Fruit fly (Drosophila melanogaster) whole organism, embryonic: Measurements from ENCODE around the gene Jon99Fii.
A peak's percentile ranks its signal among the peaks of the same experiment; 100 is the strongest.

ENCODE experiments used
- B-H2 ChIP-seq: fragments of 200-800 bp; sonication (Bioruptor generic); optimal IDR thresholded peaks from 2 replicates; lab custom pipeline; 2018; ENCODE audit warnings: missing biosample characterization, mild to moderate bottlenecking, missing genetic modification characterization
- Bdp1 ChIP-seq: fragments of 200-800 bp; sonication (Bioruptor generic); optimal IDR thresholded peaks from 3 replicates; lab custom pipeline; 2016; ENCODE audit warnings: missing biosample characterization, missing genetic modification characterization
- BtbVII ChIP-seq: fragments of 200-800 bp; sonication (Bioruptor generic); optimal IDR thresholded peaks from 3 replicates; lab custom pipeline; 2017; ENCODE audit warnings: missing biosample characterization, mild to moderate bottlenecking, missing genetic modification characterization
- Bteb2 ChIP-seq: fragments of 200-800 bp; sonication (Bioruptor generic); optimal IDR thresholded peaks from 2 replicates; lab custom pipeline; 2016; ENCODE audit warnings: missing biosample characterization, missing genetic modification characterization
- C15 ChIP-seq: fragments of 200-800 bp; sonication (Bioruptor generic); IDR thresholded peaks from 3 replicates; pipeline ENCODE4 v1.3.6; 2022; ENCODE audit warnings: missing biosample characterization, missing genetic modification characterization
- CG10274 ChIP-seq: fragments of 200-800 bp; sonication (Bioruptor generic); optimal IDR thresholded peaks from 3 replicates; lab custom pipeline; 2017; ENCODE audit warnings: missing biosample characterization, mild to moderate bottlenecking, missing genetic modification characterization
- CG11398 ChIP-seq: fragments of 200-800 bp; sonication (Bioruptor generic); optimal IDR thresholded peaks from 2 replicates; lab custom pipeline; 2016; ENCODE audit warnings: missing biosample characterization, missing genetic modification characterization
- CG12104 ChIP-seq: fragments of 200-800 bp; sonication (Bioruptor generic); optimal IDR thresholded peaks from 3 replicates; lab custom pipeline; 2016; ENCODE audit warnings: missing biosample characterization, missing genetic modification characterization
- CG12155 ChIP-seq: fragments of 200-800 bp; sonication (Bioruptor generic); optimal IDR thresholded peaks from 3 replicates; lab custom pipeline; 2016; ENCODE audit warnings: missing biosample characterization, missing genetic modification characterization
- CG16815 ChIP-seq: fragments of 200-800 bp; sonication (Bioruptor generic); optimal IDR thresholded peaks from 3 replicates; lab custom pipeline; 2017; ENCODE audit warnings: missing biosample characterization, mild to moderate bottlenecking, missing genetic modification characterization
- CG17912 ChIP-seq: fragments of 200-800 bp; sonication (Bioruptor generic); optimal IDR thresholded peaks from 2 replicates; lab custom pipeline; 2018; ENCODE audit warnings: missing biosample characterization, mild to moderate bottlenecking, missing genetic modification characterization
- CG3726 ChIP-seq: fragments of 200-800 bp; sonication (Bioruptor generic); IDR thresholded peaks from 3 replicates; pipeline ENCODE4, ENCODE4 v1.3.6; 2022; ENCODE audit warnings: missing biosample characterization, missing genetic modification characterization
- CG4328 ChIP-seq: fragments of 200-800 bp; sonication (Bioruptor generic); optimal IDR thresholded peaks from 3 replicates; lab custom pipeline; 2017; ENCODE audit warnings: missing biosample characterization, missing genetic modification reagents, missing genetic modification characterization
- CG4820 ChIP-seq: fragments of 200-800 bp; sonication (Bioruptor generic); optimal IDR thresholded peaks from 3 replicates; lab custom pipeline; 2016; ENCODE audit warnings: missing biosample characterization, missing genetic modification characterization
- CG4854 ChIP-seq: fragments of 200-800 bp; sonication (Bioruptor generic); optimal IDR thresholded peaks from 2 replicates; lab custom pipeline; 2016; ENCODE audit warnings: missing biosample characterization, missing genetic modification characterization, inconsistent platforms
- CG5180 ChIP-seq: fragments of 200-800 bp; sonication (Bioruptor generic); optimal IDR thresholded peaks from 3 replicates; lab custom pipeline; 2017; ENCODE audit warnings: missing biosample characterization, missing genetic modification characterization, mild to moderate bottlenecking, moderate library complexity, missing genetic modification reagents
- CG6765 ChIP-seq: fragments of 200-800 bp; sonication (Bioruptor generic); optimal IDR thresholded peaks from 3 replicates; lab custom pipeline; 2017; ENCODE audit warnings: missing biosample characterization, mild to moderate bottlenecking, missing genetic modification characterization
- CG7987 ChIP-seq: fragments of 200-800 bp; sonication (Bioruptor generic); optimal IDR thresholded peaks from 2 replicates; lab custom pipeline; 2018; ENCODE audit warnings: missing biosample characterization, mild to moderate bottlenecking, missing genetic modification characterization, moderate library complexity
- CG9932 ChIP-seq: fragments of 200-800 bp; sonication (Bioruptor generic); IDR thresholded peaks from 2 replicates; pipeline ENCODE4 v1.3.6; 2022; ENCODE audit warnings: missing biosample characterization, missing genetic modification characterization
- CkIIα-i1 ChIP-seq: fragments of 200-800 bp; sonication (Bioruptor generic); IDR thresholded peaks from 2 replicates; pipeline ENCODE4 v1.3.6; 2022; ENCODE audit warnings: missing biosample characterization, missing genetic modification characterization
- D ChIP-seq, 2 experiments: fragments of 200-800 bp in 1 of 2; fragments of >200 bp in 1 of 2; sonication (Bioruptor generic) in 1 of 2; optimal IDR thresholded peaks; 2 replicates in 1 of 2; 3 replicates in 1 of 2; lab custom pipeline; 2017; ENCODE audit warnings: mild to moderate bottlenecking in 1 of 2, missing biosample characterization in 1 of 2, missing genetic modification characterization in 1 of 2, missing genetic modification reagents in 1 of 2
- Dip2 ChIP-seq: fragments of 200-800 bp; sonication (Bioruptor generic); IDR thresholded peaks from 2 replicates; pipeline ENCODE4 v1.3.6; 2022; ENCODE audit warnings: missing biosample characterization, missing genetic modification characterization
- Eip74EF ChIP-seq, 2 experiments: fragments of 200-800 bp in 1 of 2; fragments of >200 bp in 1 of 2; sonication (Bioruptor generic) in 1 of 2; optimal IDR thresholded peaks; 2 replicates each; lab custom pipeline; 2017 to 2019; ENCODE audit warnings: missing biosample characterization in 2 of 2, missing genetic modification characterization in 2 of 2, mild to moderate bottlenecking in 1 of 2, moderate library complexity in 1 of 2
- Hr78 ChIP-seq, 2 experiments: fragments of 200-800 bp in 1 of 2; fragments of >200 bp in 1 of 2; sonication (Bioruptor generic) in 1 of 2; optimal IDR thresholded peaks; 2 replicates each; lab custom pipeline; 2017 to 2019; ENCODE audit warnings: missing biosample characterization in 2 of 2, missing genetic modification characterization in 2 of 2, mild to moderate bottlenecking in 1 of 2, moderate library complexity in 1 of 2
- Mad ChIP-seq: fragments of 200-800 bp; sonication (Bioruptor generic); optimal IDR thresholded peaks from 2 replicates; lab custom pipeline; 2016; ENCODE audit warnings: missing biosample characterization, missing genetic modification characterization
- Max ChIP-seq: fragments of 200-800 bp; sonication (Bioruptor generic); optimal IDR thresholded peaks from 2 replicates; lab custom pipeline; 2016; ENCODE audit warnings: missing biosample characterization, mild to moderate bottlenecking, missing genetic modification characterization
- Med ChIP-seq: fragments of 200-800 bp; sonication (Bioruptor generic); peaks from one replicate; lab custom pipeline; 2016; ENCODE audit warnings: missing biosample characterization, missing genetic modification characterization, mild to moderate bottlenecking, inconsistent platforms, moderate library complexity
- Myb ChIP-seq: fragments of 200-800 bp; sonication (Bioruptor generic); optimal IDR thresholded peaks from 2 replicates; lab custom pipeline; 2016; ENCODE audit warnings: missing biosample characterization, missing genetic modification characterization
- Ravus ChIP-seq: fragments of 200-800 bp; sonication (Bioruptor generic); IDR thresholded peaks from 2 replicates; pipeline ENCODE4 v1.3.6; 2022; ENCODE audit warnings: missing biosample characterization, missing genetic modification characterization
- Sox102F ChIP-seq: fragments of 200-800 bp; sonication (Bioruptor generic); optimal IDR thresholded peaks from 2 replicates; lab custom pipeline; 2018; ENCODE audit warnings: missing biosample characterization, mild to moderate bottlenecking, missing genetic modification characterization, moderate library complexity
- ab ChIP-seq: fragments of 200-800 bp; sonication (Bioruptor generic); optimal IDR thresholded peaks from 2 replicates; lab custom pipeline; 2016; ENCODE audit warnings: missing biosample characterization, missing genetic modification characterization
- aop ChIP-seq: fragments of 200-800 bp; sonication (Bioruptor generic); IDR thresholded peaks from 2 replicates; pipeline ENCODE4 v1.3.6; 2022; ENCODE audit warnings: missing biosample characterization, missing genetic modification characterization
- ash1 ChIP-seq: fragments of 200-800 bp; sonication (Bioruptor generic); optimal IDR thresholded peaks from 2 replicates; lab custom pipeline; 2018; ENCODE audit warnings: missing biosample characterization, mild to moderate bottlenecking, missing genetic modification characterization
- bcd ChIP-seq: fragments of 200-800 bp; sonication (Bioruptor generic); optimal IDR thresholded peaks from 2 replicates; lab custom pipeline; 2017; ENCODE audit warnings: missing biosample characterization, mild to moderate bottlenecking, missing genetic modification characterization
- bsh ChIP-seq, 2 experiments: fragments of 200-800 bp; sonication (Bioruptor generic); optimal IDR thresholded peaks; 2 replicates each; lab custom pipeline; 2017 to 2018; ENCODE audit warnings: mild to moderate bottlenecking in 2 of 2, missing biosample characterization in 2 of 2, missing genetic modification characterization in 2 of 2, moderate library complexity in 1 of 2
- crol ChIP-seq: fragments of 200-800 bp; sonication (Bioruptor generic); IDR thresholded peaks from 2 replicates; pipeline ENCODE4 v1.3.6; 2022; ENCODE audit warnings: missing biosample characterization, missing genetic modification characterization
- disco-r ChIP-seq: fragments of 200-800 bp; sonication (Bioruptor generic); optimal IDR thresholded peaks from 2 replicates; lab custom pipeline; 2016; ENCODE audit warnings: missing biosample characterization, missing genetic modification characterization
- dysf ChIP-seq: fragments of 200-800 bp; sonication (Bioruptor generic); IDR thresholded peaks from 3 replicates; pipeline ENCODE4 v1.3.6; 2022; ENCODE audit warnings: missing biosample characterization, missing genetic modification characterization
- fu2 ChIP-seq: fragments of 200-800 bp; sonication (Bioruptor generic); optimal IDR thresholded peaks from 2 replicates; lab custom pipeline; 2016; ENCODE audit warnings: missing biosample characterization, missing genetic modification characterization
- gfzf ChIP-seq: fragments of 200-800 bp; sonication (Bioruptor generic); optimal IDR thresholded peaks from 2 replicates; lab custom pipeline; 2016; ENCODE audit warnings: missing biosample characterization, mild to moderate bottlenecking, missing genetic modification characterization, moderate library complexity
- kah ChIP-seq: fragments of 200-800 bp; sonication (Bioruptor generic); optimal IDR thresholded peaks from 2 replicates; lab custom pipeline; 2018; ENCODE audit warnings: missing biosample characterization, mild to moderate bottlenecking, missing genetic modification characterization
- lab ChIP-seq: fragments of 200-800 bp; sonication (Bioruptor generic); optimal IDR thresholded peaks from 3 replicates; lab custom pipeline; 2017; ENCODE audit warnings: missing biosample characterization, missing genetic modification characterization, mild to moderate bottlenecking, moderate library complexity, missing genetic modification reagents
- lilli ChIP-seq: fragments of 200-800 bp; sonication (Bioruptor generic); optimal IDR thresholded peaks from 3 replicates; lab custom pipeline; 2016; ENCODE audit warnings: missing biosample characterization, missing genetic modification characterization
- pnt ChIP-seq: fragments of 200-800 bp; sonication (Bioruptor generic); optimal IDR thresholded peaks from 3 replicates; lab custom pipeline; 2016; ENCODE audit warnings: missing biosample characterization, missing genetic modification characterization
- salm ChIP-seq: fragments of 200-800 bp; sonication (Bioruptor generic); optimal IDR thresholded peaks from 2 replicates; lab custom pipeline; 2018; ENCODE audit warnings: missing biosample characterization, mild to moderate bottlenecking, missing genetic modification characterization
- sim ChIP-seq: fragments of 200-800 bp; sonication (Bioruptor generic); IDR thresholded peaks from 2 replicates; pipeline ENCODE4 v1.3.6; 2022; ENCODE audit warnings: missing biosample characterization, missing genetic modification characterization
- sisA ChIP-seq: fragments of 200-800 bp; sonication (Bioruptor generic); IDR thresholded peaks from 2 replicates; pipeline ENCODE4 v1.3.6; 2022; ENCODE audit warnings: missing biosample characterization, missing genetic modification characterization
- sqz ChIP-seq: fragments of 200-800 bp; sonication (Bioruptor generic); optimal IDR thresholded peaks from 3 replicates; lab custom pipeline; 2018; ENCODE audit warnings: missing biosample characterization, mild to moderate bottlenecking, missing genetic modification characterization
- tin ChIP-seq: fragments of 200-800 bp; sonication (Bioruptor generic); optimal IDR thresholded peaks from 3 replicates; lab custom pipeline; 2016; ENCODE audit warnings: missing biosample characterization, missing genetic modification characterization
- ttk ChIP-seq: fragments of 200-800 bp; sonication (Bioruptor generic); IDR thresholded peaks from 2 replicates; pipeline ENCODE4 v2.1.2; 2022; ENCODE audit warnings: missing biosample characterization, missing genetic modification characterization

Jon99Fii gene

dm6 chr3R:30450224-30450623 is 37.5 kb downstream of the Jon99Fii start (continued):
- TF ChIP-seq ash1 (GFP tag; lab: Kevin White, UChicago) (peak; percentile 72), CG4854 (GFP tag; lab: Kevin White, UChicago) (peak; percentile 79), sim (GFP tag; lab: Robert Waterston, UW) (peak; percentile 88), disco-r (GFP tag; lab: Kevin White, UChicago) (peak; percentile 82), Bdp1 (GFP tag; lab: Kevin White, UChicago) (peak; percentile 81), lab (GFP tag; lab: Kevin White, UChicago) (peak; percentile 93), CG9932 (GFP tag; lab: Robert Waterston, UW) (0 out of 2 replicates have a peak, but pooled peaks have one; percentile 4), Myb (peak; percentile 37), aop (GFP tag; lab: Robert Waterston, UW) (no peak), dysf (GFP tag; lab: Robert Waterston, UW) (peak; percentile 45; the same call in 1 of the 3 replicates), Eip74EF (GFP tag; optimal IDR thresholded peaks at IDR 0.05; lab: Kevin White, UChicago) (no peak), sqz (GFP tag; lab: Kevin White, UChicago) (peak; percentile 58), Ravus (GFP tag; lab: Robert Waterston, UW) (peak; percentile 26; the same call in 1 of the 2 replicates), C15 (GFP tag; lab: Robert Waterston, UW) (peak; percentile 85; the same call in 1 of the 3 replicates), ab (GFP tag; lab: Kevin White, UChicago) (no peak), bsh (GFP tag; optimal IDR thresholded peaks at IDR 0.05; lab: Kevin White, UChicago) (peak; percentile 36 to 82), Bteb2 (GFP tag; lab: Kevin White, UChicago) (peak; percentile 55), fu2 (GFP tag; lab: Kevin White, UChicago) (peak; percentile 22), CG6765 (peak; percentile 75), salm (tag; lab: Kevin White, UChicago) (peak; percentile 17), CG16815 (GFP tag; lab: Kevin White, UChicago) (peak; percentile 20), CG12104 (peak; percentile 61), bcd (peak; percentile 78), sisA (GFP tag; lab: Robert Waterston, UW) (peak; percentile 23), Med (GFP tag; lab: Kevin White, UChicago) (peak; percentile 98), CkIIα-i1 (GFP tag; lab: Robert Waterston, UW) (peak; percentile 66; the same call in 1 of the 2 replicates), pnt (GFP tag; lab: Kevin White, UChicago) (peak; percentile 69), tin (peak; percentile 55), Max (peak; percentile 72), crol (GFP tag; lab: Robert Waterston, UW) (0 out of 2 replicates have a peak, but pooled peaks have one; percentile 13), kah (GFP tag; lab: Kevin White, UChicago) (peak; percentile 64), BtbVII (GFP tag; lab: Kevin White, UChicago) (peak; percentile 90), Dip2 (no peak), CG11398 (GFP tag; lab: Kevin White, UChicago) (peak; percentile 70), D (optimal IDR thresholded peaks at IDR 0.05; lab: Kevin White, UChicago) (no peak), D (GFP tag; optimal IDR thresholded peaks at IDR 0.05; lab: Kevin White, UChicago) (peak; percentile 75), gfzf (no peak), Mad (GFP tag; lab: Kevin White, UChicago) (peak; percentile 70), CG3726 (GFP tag; lab: Robert Waterston, UW) (peak; percentile 89), CG17912 (GFP tag; lab: Kevin White, UChicago) (peak; percentile 30), CG10274 (GFP tag; lab: Kevin White, UChicago) (peak; percentile 12), ttk (peak; percentile 14; the same call in 1 of the 2 replicates), B-H2 (GFP tag; lab: Kevin White, UChicago) (peak; percentile 16), Sox102F (peak; percentile 53), CG12155 (GFP tag; lab: Kevin White, UChicago) (peak; percentile 41), CG4328 (GFP tag; lab: Kevin White, UChicago) (peak; percentile 82), Hr78 (GFP tag; optimal IDR thresholded peaks at IDR 0.05; lab: Kevin White, UChicago) (no peak), CG7987 (peak; percentile 88), CG5180 (GFP tag; lab: Kevin White, UChicago) (peak; percentile 26), lilli (GFP tag; lab: Kevin White, UChicago) (peak; percentile 49), CG4820 (GFP tag; lab: Kevin White, UChicago) (peak; percentile 47)
